Worm (Caenorhabditis elegans) whole organism, L2 larva: ENCODE results near the gene Y94H6A.10.

ENCODE experiments used
- R02D3.7 ChIP-seq: fragments of 150-350 bp; optimal IDR thresholded peaks from 2 replicates; lab custom pipeline; 2014; ENCODE audit warnings: missing biosample characterization, missing genetic modification characterization
- Y55F3AM.14 ChIP-seq: fragments of 200-800 bp; sonication (Bioruptor generic); optimal IDR thresholded peaks from 2 replicates; lab custom pipeline; 2018; ENCODE audit warnings: mild to moderate bottlenecking, missing genetic modification characterization, missing compliant biosample characterization
- ama-1 ChIP-seq: fragments of 150-350 bp; optimal IDR thresholded peaks from 2 replicates; lab custom pipeline; 2018; ENCODE audit warnings: inconsistent platforms
- ceh-16 ChIP-seq: fragments of 150-350 bp; optimal IDR thresholded peaks from 2 replicates; lab custom pipeline; 2014; ENCODE audit warnings: missing biosample characterization, missing genetic modification characterization
- crh-2 ChIP-seq: sonication (generic microtip); optimal IDR thresholded peaks from 2 replicates; lab custom pipeline; 2017; ENCODE audit warnings: missing biosample characterization, missing genetic modification characterization
- dmd-4 ChIP-seq: sonication (generic microtip); optimal IDR thresholded peaks from 2 replicates; lab custom pipeline; 2017; ENCODE audit warnings: missing biosample characterization, missing genetic modification characterization
- lin-13 ChIP-seq: fragments of 150-350 bp; optimal IDR thresholded peaks from 2 replicates; lab custom pipeline; 2014; ENCODE audit warnings: missing biosample characterization, missing genetic modification reagents, missing genetic modification characterization
- mdl-1 ChIP-seq, 2 experiments: fragments of 150-350 bp in 1 of 2; sonication (generic microtip) in 1 of 2; optimal IDR thresholded peaks; 2 replicates each; lab custom pipeline; 2017; ENCODE audit warnings: missing biosample characterization in 2 of 2, missing genetic modification characterization in 2 of 2
- nhr-11 ChIP-seq: fragments of 150-350 bp; optimal IDR thresholded peaks from 2 replicates; lab custom pipeline; 2014; ENCODE audit warnings: missing biosample characterization, missing genetic modification characterization
- nhr-6 ChIP-seq: fragments of 150-350 bp; optimal IDR thresholded peaks from 2 replicates; lab custom pipeline; 2014; ENCODE audit warnings: missing biosample characterization, missing genetic modification characterization
- skn-1 ChIP-seq: sonication (generic microtip); optimal IDR thresholded peaks from 2 replicates; lab custom pipeline; 2017; ENCODE audit warnings: missing biosample characterization, missing genetic modification characterization
- zag-1 ChIP-seq: fragments of 150-350 bp; optimal IDR thresholded peaks from 2 replicates; lab custom pipeline; 2014; ENCODE audit warnings: missing biosample characterization, missing genetic modification characterization
- ztf-11 ChIP-seq: sonication (generic microtip); optimal IDR thresholded peaks from 2 replicates; lab custom pipeline; 2017; ENCODE audit warnings: missing biosample characterization, missing genetic modification characterization

- TF ChIP-seq lin-13 (no peak), crh-2 (tag; lab: Kevin White, UChicago) (no peak), nhr-6 (no peak), mdl-1 (tag; optimal IDR thresholded peaks at IDR 0.05; lab: Kevin White, UChicago) (no peak), nhr-11 (no peak), skn-1 (tag; lab: Kevin White, UChicago) (no peak), ceh-16 (no peak), ama-1 (lab: Kevin White, UChicago) (no peak), ztf-11 (tag; lab: Kevin White, UChicago) (no peak), Y55F3AM.14 (GFP tag; lab: Kevin White, UChicago) (no peak), zag-1 (tag; lab: Kevin White, UChicago) (no peak), dmd-4 (tag; lab: Kevin White, UChicago) (no peak), R02D3.7 (tag; lab: Kevin White, UChicago) (no peak)
These were observed 32.3 kb downstream of the Y94H6A.10 start for ce11 chrIV:2678152-2678551.
